Worm (Caenorhabditis elegans) whole organism, L1 larva: ENCODE data around the gene sri-10.
A peak's percentile ranks its signal among the peaks of the same experiment; 100 is the strongest.

Source experiments
- alr-1 ChIP-seq: fragments of 200-800 bp; sonication (Bioruptor generic); optimal IDR thresholded peaks from 2 replicates; lab custom pipeline; 2018; ENCODE audit warnings: borderline replicate concordance, mild to moderate bottlenecking, missing genetic modification characterization, missing compliant biosample characterization
- blmp-1 ChIP-seq: fragments of 150-350 bp; optimal IDR thresholded peaks from 2 replicates; lab custom pipeline; 2014; ENCODE audit warnings: missing biosample characterization, missing genetic modification characterization
- ceh-82 ChIP-seq, 3 experiments: fragments of 150-350 bp in 1 of 3; sonication (generic microtip) in 2 of 3; optimal IDR thresholded peaks; 2 replicates each; lab custom pipeline; 2014 to 2017; ENCODE audit warnings: missing biosample characterization in 3 of 3, missing genetic modification characterization in 3 of 3
- ces-1 ChIP-seq: fragments of 150-350 bp; optimal IDR thresholded peaks from 2 replicates; lab custom pipeline; 2014; ENCODE audit warnings: missing biosample characterization, missing genetic modification reagents, missing genetic modification characterization
- dsc-1 ChIP-seq: sonication (generic microtip); optimal IDR thresholded peaks from 2 replicates; lab custom pipeline; 2016; ENCODE audit warnings: mild to moderate bottlenecking, missing genetic modification characterization, missing compliant biosample characterization
- efl-1 ChIP-seq, 4 experiments: fragments of 150-350 bp; optimal IDR thresholded peaks in 3 of 4; peaks in 1 of 4; 1 replicate in 1 of 4; 2 replicates in 3 of 4; lab custom pipeline; 2014; ENCODE audit warnings: missing biosample characterization in 2 of 4, missing genetic modification characterization in 2 of 4, missing genetic modification reagents in 2 of 4
- egl-13 ChIP-seq: sonication (generic microtip); optimal IDR thresholded peaks from 2 replicates; lab custom pipeline; 2016; ENCODE audit warnings: missing genotype, missing genetic modification reagents, missing genetic modification characterization, missing compliant biosample characterization
- elt-2 ChIP-seq: sonication (generic microtip); optimal IDR thresholded peaks from 2 replicates; lab custom pipeline; 2016; ENCODE audit warnings: missing genetic modification characterization, mild to moderate bottlenecking, inconsistent platforms, missing compliant biosample characterization, missing genetic modification reagents
- fkh-10 ChIP-seq: sonication (generic microtip); optimal IDR thresholded peaks from 2 replicates; lab custom pipeline; 2017; ENCODE audit warnings: missing biosample characterization, missing genetic modification reagents, missing genetic modification characterization
- fkh-8 ChIP-seq: sonication (generic microtip); optimal IDR thresholded peaks from 2 replicates; lab custom pipeline; 2016; ENCODE audit warnings: mild to moderate bottlenecking, missing genetic modification characterization, missing compliant biosample characterization
- fos-1 ChIP-seq: fragments of 150-350 bp; optimal IDR thresholded peaks from 2 replicates; lab custom pipeline; 2014; ENCODE audit warnings: missing biosample characterization, missing genetic modification characterization
- hlh-17 ChIP-seq: fragments of 200-800 bp; sonication (Bioruptor generic); optimal IDR thresholded peaks from 2 replicates; lab custom pipeline; 2018; ENCODE audit warnings: missing genetic modification characterization, mild to moderate bottlenecking, missing compliant biosample characterization, moderate library complexity, borderline replicate concordance
- hlh-4 ChIP-seq: sonication (generic microtip); optimal IDR thresholded peaks from 2 replicates; lab custom pipeline; 2016; ENCODE audit warnings: mild to moderate bottlenecking, missing genetic modification characterization, missing compliant biosample characterization
- irx-1 ChIP-seq: sonication (generic microtip); optimal IDR thresholded peaks from 2 replicates; lab custom pipeline; 2016; ENCODE audit warnings: missing genetic modification characterization, missing compliant biosample characterization
- isw-1 ChIP-seq: fragments of 200-800 bp; sonication (Bioruptor generic); IDR thresholded peaks from 2 replicates; pipeline ENCODE4 v1.3.6; 2022; ENCODE audit warnings: missing genetic modification characterization, missing compliant biosample characterization
- lin-14 ChIP-seq: fragments of 200-800 bp; sonication (Bioruptor generic); optimal IDR thresholded peaks from 2 replicates; lab custom pipeline; 2018; ENCODE audit warnings: mild to moderate bottlenecking, missing genetic modification characterization, moderate library complexity, missing compliant biosample characterization
- lsy-2 ChIP-seq, 2 experiments: fragments of 150-350 bp; optimal IDR thresholded peaks; 2 replicates each; lab custom pipeline; 2014; ENCODE audit warnings: missing biosample characterization in 2 of 2, missing genetic modification characterization in 2 of 2
- nhr-11 ChIP-seq: fragments of 150-350 bp; optimal IDR thresholded peaks from 2 replicates; lab custom pipeline; 2014; ENCODE audit warnings: missing biosample characterization, missing genetic modification characterization
- nhr-12 ChIP-seq: sonication (generic microtip); optimal IDR thresholded peaks from 2 replicates; lab custom pipeline; 2017; ENCODE audit warnings: missing biosample characterization, missing genetic modification characterization
- nhr-28 ChIP-seq: fragments of 150-350 bp; optimal IDR thresholded peaks from 2 replicates; lab custom pipeline; 2014; ENCODE audit warnings: missing biosample characterization, missing genetic modification characterization
- nhr-47 ChIP-seq: sonication (generic microtip); optimal IDR thresholded peaks from 2 replicates; lab custom pipeline; 2016; ENCODE audit warnings: mild to moderate bottlenecking, missing genetic modification characterization, moderate library complexity, missing compliant biosample characterization
- nhr-71 ChIP-seq: sonication (generic microtip); optimal IDR thresholded peaks from 2 replicates; lab custom pipeline; 2016; ENCODE audit warnings: mild to moderate bottlenecking, missing genetic modification characterization, moderate library complexity, missing compliant biosample characterization
- nhr-84 ChIP-seq: sonication (generic microtip); optimal IDR thresholded peaks from 2 replicates; lab custom pipeline; 2017; ENCODE audit warnings: missing biosample characterization, missing genetic modification characterization
- nhr-90 ChIP-seq: sonication (generic microtip); optimal IDR thresholded peaks from 2 replicates; lab custom pipeline; 2016; ENCODE audit warnings: mild to moderate bottlenecking, missing genetic modification characterization, missing compliant biosample characterization; ENCODE audit not compliant: poor library complexity
- pag-3 ChIP-seq: sonication (generic microtip); optimal IDR thresholded peaks from 2 replicates; lab custom pipeline; 2017; ENCODE audit warnings: missing genetic modification characterization, mild to moderate bottlenecking, missing compliant biosample characterization, antibody characterized with exemption, borderline replicate concordance; ENCODE audit not compliant: insufficient read depth
- snpc-4 ChIP-seq: fragments of 150-350 bp; optimal IDR thresholded peaks from 2 replicates; lab custom pipeline; 2014; ENCODE audit warnings: missing biosample characterization, missing genetic modification characterization
- sox-4 ChIP-seq: sonication (generic microtip); optimal IDR thresholded peaks from 2 replicates; lab custom pipeline; 2016; ENCODE audit warnings: missing genetic modification characterization, missing compliant biosample characterization
- tlp-1 ChIP-seq: fragments of 150-350 bp; optimal IDR thresholded peaks from 2 replicates; lab custom pipeline; 2014; ENCODE audit warnings: missing biosample characterization, missing genetic modification characterization
- unc-130 ChIP-seq: fragments of 150-350 bp; optimal IDR thresholded peaks from 2 replicates; lab custom pipeline; 2017; ENCODE audit warnings: missing biosample characterization, missing genetic modification characterization, inconsistent platforms
- vab-15 ChIP-seq: sonication (generic microtip); optimal IDR thresholded peaks from 2 replicates; lab custom pipeline; 2017; ENCODE audit warnings: missing genotype, mild to moderate bottlenecking, missing genetic modification characterization, missing compliant biosample characterization
- zip-4 ChIP-seq: fragments of 200-800 bp; sonication (Bioruptor generic); optimal IDR thresholded peaks from 2 replicates; lab custom pipeline; 2018; ENCODE audit warnings: mild to moderate bottlenecking, missing genetic modification characterization, moderate library complexity, missing compliant biosample characterization

Gene sri-10

ce11 chrV:18790658-18791057, 15.7 kb downstream of the sri-10 start, which contains the start of gene nhr-231:
nhr-231 (plus strand) TSS chrV:18790958.
- no peak for TF ChIP-seq fkh-10 (GFP tag; lab: Kevin White, UChicago)

- TF ChIP-seq nhr-90 (tag; lab: Kevin White, UChicago): no peak
- TF ChIP-seq nhr-11 (tag; lab: Kevin White, UChicago): no peak
- no peak for TF ChIP-seq egl-13 (tag; lab: Kevin White, UChicago)
- peak; percentile 36 for TF ChIP-seq zip-4
- TF ChIP-seq snpc-4 (tag; lab: Kevin White, UChicago): no peak
- no peak for TF ChIP-seq alr-1
- no peak for TF ChIP-seq nhr-12 (tag; lab: Kevin White, UChicago)
Observed at ce11 chrV:18787417-18787918, 18.8 kb downstream of the sri-10 start, which contains the start of gene Y17D7B.2. Y17D7B.2 (plus strand) TSS chrV:18787739.

ce11 chrV:18786694-18787093, 19.6 kb downstream of the sri-10 start, which contains the start of gene Y17D7B.3:
Y17D7B.3 (minus strand) TSS chrV:18786794.
- TF ChIP-seq tlp-1 (tag; lab: Kevin White, UChicago) (no peak), lsy-2 (tag; optimal IDR thresholded peaks at IDR 0.05; lab: Kevin White, UChicago) (no peak), unc-130 (no peak), elt-2 (no peak), hlh-4 (tag; lab: Kevin White, UChicago) (no peak), nhr-84 (tag; lab: Kevin White, UChicago) (no peak), nhr-28 (tag; lab: Kevin White, UChicago) (no peak), ces-1 (GFP tag; lab: Kevin White, UChicago) (no peak), vab-15 (tag; lab: Kevin White, UChicago) (no peak)

- TF ChIP-seq fkh-8 (tag; lab: Kevin White, UChicago) (peak; percentile 64), nhr-12 (tag; lab: Kevin White, UChicago) (no peak), irx-1 (tag; lab: Kevin White, UChicago) (no peak), nhr-47 (tag; lab: Kevin White, UChicago) (peak; percentile 35), sox-4 (tag; lab: Kevin White, UChicago) (peak; percentile 1), tlp-1 (tag; lab: Kevin White, UChicago) (no peak), nhr-71 (tag; lab: Kevin White, UChicago) (no peak), pag-3 (tag; lab: Kevin White, UChicago) (no peak), hlh-17 (GFP tag; lab: Kevin White, UChicago) (no peak), efl-1 (optimal IDR thresholded peaks at IDR 0.05; lab: Kevin White, UChicago) (no peak), efl-1 (GFP tag; optimal IDR thresholded peaks at IDR 0.05 in 1 of 2; lab: Kevin White, UChicago) (peak in 1 of 2 experiments; percentile 89), dsc-1 (tag; lab: Kevin White, UChicago) (peak; percentile 25), ceh-82 (tag; optimal IDR thresholded peaks at IDR 0.05; lab: Kevin White, UChicago) (no peak), lin-14 (GFP tag; lab: Kevin White, UChicago) (no peak)
- TF ChIP-seq, all 84 proteins: peak for 5
Observed at ce11 chrV:18783474-18783873, 22.8 kb downstream of the sri-10 start, which contains the start of gene Y17D7B.10. Y17D7B.10 (plus strand) TSS chrV:18783716.

ce11 chrV:18782747-18783146, 23.6 kb downstream of the sri-10 start:
- TF ChIP-seq isw-1 (no peak), dsc-1 (tag; lab: Kevin White, UChicago) (peak; percentile 31), blmp-1 (no peak), fos-1 (no peak), hlh-4 (tag; lab: Kevin White, UChicago) (no peak)
